Worm (Caenorhabditis elegans): ENCODE measurements around the gene lec-11.

lec-11 gene

DNA sequence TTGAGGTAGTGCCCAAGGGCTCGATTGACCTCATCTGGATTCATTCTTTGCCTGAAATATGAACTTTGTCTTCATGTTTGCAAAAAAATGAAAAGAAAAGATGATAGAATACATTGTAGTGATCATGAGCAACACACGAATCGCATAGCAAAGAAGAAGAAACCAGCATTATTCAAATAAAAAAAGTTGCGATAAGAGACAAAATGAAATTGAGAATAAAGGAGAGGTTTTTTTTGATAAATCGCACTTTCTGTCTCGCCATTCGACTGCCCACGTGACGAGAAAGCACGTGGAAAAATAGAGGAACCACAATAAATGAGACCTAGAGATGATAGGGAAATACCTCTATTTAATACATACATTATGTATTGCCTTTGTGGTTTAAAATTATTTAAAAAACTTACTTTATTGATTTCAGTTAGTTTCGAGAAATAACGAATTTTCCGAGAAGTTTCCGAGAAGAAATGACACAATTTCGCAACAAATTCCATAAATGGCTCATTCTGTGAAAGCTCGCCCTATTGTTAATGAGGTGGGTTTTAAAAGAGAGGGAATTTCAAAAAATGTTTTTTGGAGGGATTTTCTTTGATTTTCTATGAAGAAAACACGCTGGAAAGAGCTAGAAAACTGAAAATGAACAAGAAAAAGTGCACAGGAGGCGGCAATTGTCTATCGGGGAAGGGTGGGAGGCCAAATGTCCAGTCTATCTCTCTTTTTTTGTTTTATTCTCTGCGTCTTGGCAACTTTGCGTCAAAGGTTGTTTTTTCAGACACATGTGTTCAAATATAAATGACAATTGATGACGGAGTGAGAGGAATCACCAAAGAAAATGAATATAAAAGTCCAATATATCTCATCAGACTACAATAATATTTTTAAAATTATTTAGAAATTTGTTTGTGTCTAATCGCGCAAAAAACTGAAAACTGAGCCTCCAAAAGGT, 34.3 kb downstream of the lec-11 start, which contains the start of gene paqr-1:
Gene paqr-1, minus strand, starts transcription at position 51 of the 943 bp plus-strand sequence.
- TF ChIP-seq sea-2 (GFP tag; optimal IDR thresholded peaks at IDR 0.05): no peak
- TF ChIP-seq pqm-1 (tag; optimal IDR thresholded peaks at IDR 0.05): peak; percentile 29
- TF ChIP-seq lin-39 (tag; optimal IDR thresholded peaks at IDR 0.05): peak; percentile 16
- TF ChIP-seq pha-4 (tag; optimal IDR thresholded peaks at IDR 0.05): peak; percentile 6
- TF ChIP-seq nhr-23 (tag; optimal IDR thresholded peaks at IDR 0.05): no peak
- TF ChIP-seq nhr-43 (tag; optimal IDR thresholded peaks at IDR 0.05; ENCODE audit: poor library complexity, severe bottlenecking): no peak
- no peak for TF ChIP-seq egl-27 (tag; optimal IDR thresholded peaks at IDR 0.05)
- TF ChIP-seq nhr-237 (tag; optimal IDR thresholded peaks at IDR 0.05): no peak
- peak; percentile 77 for TF ChIP-seq egl-5 (tag; optimal IDR thresholded peaks at IDR 0.05)
- no peak for TF ChIP-seq ztf-4 (tag; optimal IDR thresholded peaks at IDR 0.05)
- TF ChIP-seq mml-1 (tag; optimal IDR thresholded peaks at IDR 0.05): no peak
- peak; percentile 6 for TF ChIP-seq fos-1 (tag; optimal IDR thresholded peaks at IDR 0.05)
- peak; percentile 53 for TF ChIP-seq lin-15B (tag; optimal IDR thresholded peaks at IDR 0.05)
- TF ChIP-seq nhr-28 (tag; optimal IDR thresholded peaks at IDR 0.05): no peak
- TF ChIP-seq snpc-4 (tag; optimal IDR thresholded peaks at IDR 0.05): no peak
- TF ChIP-seq mdl-1 (tag; optimal IDR thresholded peaks at IDR 0.05): peak; percentile 41
- no peak for TF ChIP-seq hmg-11 (tag; optimal IDR thresholded peaks at IDR 0.05)
- peak; percentile 37 for TF ChIP-seq nfya-1 (tag; optimal IDR thresholded peaks at IDR 0.05; ENCODE audit: insufficient read depth)
- no peak for TF ChIP-seq nhr-76 (tag; optimal IDR thresholded peaks at IDR 0.05)
- TF ChIP-seq daf-12 (tag; optimal IDR thresholded peaks at IDR 0.05): no peak
- TF ChIP-seq ceh-28 (tag; optimal IDR thresholded peaks at IDR 0.05): no peak
- TF ChIP-seq elt-2 (tag; optimal IDR thresholded peaks at IDR 0.05): peak; percentile 0
- TF ChIP-seq zag-1 (tag; optimal IDR thresholded peaks at IDR 0.05): no peak
- TF ChIP-seq elt-1 (tag; optimal IDR thresholded peaks at IDR 0.05): no peak
- no peak for TF ChIP-seq skn-1 (tag; optimal IDR thresholded peaks at IDR 0.05)
- no peak for TF ChIP-seq unc-39 (tag; optimal IDR thresholded peaks at IDR 0.05)
- no peak for TF ChIP-seq ceh-9 (tag; optimal IDR thresholded peaks at IDR 0.05)

- TF ChIP-seq lsy-12 (tag; optimal IDR thresholded peaks at IDR 0.05) (no peak), fos-1 (tag; optimal IDR thresholded peaks at IDR 0.05) (no peak), ceh-9 (tag; optimal IDR thresholded peaks at IDR 0.05) (no peak), nhr-23 (tag; optimal IDR thresholded peaks at IDR 0.05) (no peak), pqm-1 (tag; optimal IDR thresholded peaks at IDR 0.05) (peak; percentile 88), ceh-16 (tag; optimal IDR thresholded peaks at IDR 0.05) (no peak), elt-3 (tag; optimal IDR thresholded peaks at IDR 0.05) (peak in 2 of 3 experiments; percentile 68 to 91), jun-1 (tag; optimal IDR thresholded peaks at IDR 0.05) (peak; percentile 29), elt-2 (tag; optimal IDR thresholded peaks at IDR 0.05) (peak; percentile 95), ztf-4 (tag; optimal IDR thresholded peaks at IDR 0.05) (no peak), sea-2 (GFP tag; optimal IDR thresholded peaks at IDR 0.05) (no peak), daf-12 (tag; optimal IDR thresholded peaks at IDR 0.05) (no peak), pha-4 (tag; optimal IDR thresholded peaks at IDR 0.05) (peak; percentile 33), zag-1 (tag; optimal IDR thresholded peaks at IDR 0.05) (no peak), elt-1 (tag; optimal IDR thresholded peaks at IDR 0.05) (no peak), nhr-76 (tag; optimal IDR thresholded peaks at IDR 0.05) (no peak)
These were observed 35.1 kb downstream of the lec-11 start for ce11 chrIV:6554865-6555264.

DNA sequence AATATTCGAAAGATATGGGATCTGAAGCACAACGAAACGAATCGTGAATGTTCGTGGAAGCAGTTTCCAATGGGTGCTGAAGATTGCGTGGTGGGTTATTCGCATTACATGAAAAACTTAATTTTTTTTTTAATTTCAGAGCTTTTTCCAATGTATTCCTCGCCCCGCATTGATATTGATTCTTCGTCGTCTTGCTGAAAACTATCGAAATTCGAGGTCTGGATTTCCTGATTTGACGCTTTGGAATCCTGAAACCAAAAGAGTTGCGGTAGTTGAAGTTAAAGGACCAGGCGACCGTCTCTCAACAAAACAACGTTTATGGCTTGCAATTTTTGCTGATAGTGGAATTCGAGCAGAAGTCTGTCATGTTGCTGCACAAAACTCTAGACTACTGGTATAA, 37.9 kb downstream of the lec-11 start:
- TF ChIP-seq fkh-10 (GFP tag; optimal IDR thresholded peaks at IDR 0.05) (no peak), jun-1 (tag; optimal IDR thresholded peaks at IDR 0.05) (no peak), R02D3.7 (tag; optimal IDR thresholded peaks at IDR 0.05) (no peak), eor-1 (tag; optimal IDR thresholded peaks at IDR 0.05) (no peak), ceh-16 (tag; optimal IDR thresholded peaks at IDR 0.05) (no peak), hmg-11 (tag; optimal IDR thresholded peaks at IDR 0.05) (no peak), zag-1 (tag; optimal IDR thresholded peaks at IDR 0.05) (no peak), elt-2 (tag; optimal IDR thresholded peaks at IDR 0.05) (peak; percentile 23), egl-27 (tag; optimal IDR thresholded peaks at IDR 0.05) (no peak), pqm-1 (tag; optimal IDR thresholded peaks at IDR 0.05) (no peak), nhr-28 (tag; optimal IDR thresholded peaks at IDR 0.05) (no peak), nhr-11 (tag; optimal IDR thresholded peaks at IDR 0.05) (no peak), lsy-12 (tag; optimal IDR thresholded peaks at IDR 0.05) (no peak), tbx-2 (tag; optimal IDR thresholded peaks at IDR 0.05) (no peak), nhr-43 (tag; optimal IDR thresholded peaks at IDR 0.05; ENCODE audit: poor library complexity, severe bottlenecking) (peak; percentile 27)
